Worm (Caenorhabditis elegans) whole organism, young adult: Measurements from ENCODE around the gene T08B1.4.

ENCODE experiments used
- B0035.1 ChIP-seq: sonication (generic microtip); optimal IDR thresholded peaks from 2 replicates; lab custom pipeline; 2016; ENCODE audit warnings: missing genetic modification characterization, mild to moderate bottlenecking, missing compliant biosample characterization, missing genotype, missing genetic modification reagents
- F22D6.2 ChIP-seq: sonication (generic microtip); optimal IDR thresholded peaks from 2 replicates; lab custom pipeline; 2016; ENCODE audit warnings: mild to moderate bottlenecking, missing genetic modification characterization, missing compliant biosample characterization
- F33H1.4 ChIP-seq: fragments of 200-800 bp; sonication (Bioruptor generic); IDR thresholded peaks from 2 replicates; pipeline ENCODE4 v1.3.6; 2022; ENCODE audit warnings: missing genetic modification reagents, missing genetic modification characterization, missing compliant biosample characterization
- F57C9.4 ChIP-seq: sonication (generic microtip); optimal IDR thresholded peaks from 2 replicates; lab custom pipeline; 2017; ENCODE audit warnings: mild to moderate bottlenecking, missing genetic modification characterization, missing compliant biosample characterization
- Y53G8AR.9 ChIP-seq: fragments of 200-800 bp; sonication (Bioruptor generic); conservative IDR thresholded peaks from 2 replicates; pipeline ENCODE4 v1.3.6; 2022; ENCODE audit warnings: missing genetic modification reagents, missing genetic modification characterization, missing compliant biosample characterization
- Y67H2A.10 ChIP-seq: fragments of 200-800 bp; sonication (Bioruptor generic); conservative IDR thresholded peaks from 2 replicates; pipeline ENCODE4 v1.3.6; 2022; ENCODE audit warnings: missing genetic modification reagents, missing genetic modification characterization, missing compliant biosample characterization
- aptf-2 ChIP-seq: fragments of 200-800 bp; sonication (Bioruptor generic); conservative IDR thresholded peaks from 2 replicates; pipeline ENCODE4 v1.3.6; 2022; ENCODE audit warnings: missing genetic modification reagents, missing genetic modification characterization, missing compliant biosample characterization
- athp-1 ChIP-seq: sonication (generic microtip); optimal IDR thresholded peaks from 2 replicates; lab custom pipeline; 2017; ENCODE audit warnings: mild to moderate bottlenecking, missing genetic modification characterization, missing compliant biosample characterization
- cebp-1 ChIP-seq, 2 experiments: fragments of 200-800 bp in 1 of 2; sonication (Bioruptor generic) in 1 of 2; sonication (generic microtip) in 1 of 2; IDR thresholded peaks in 1 of 2; optimal IDR thresholded peaks in 1 of 2; 2 replicates each; pipeline versions ENCODE4 v1.3.6 to Lab custom; 2017 to 2022; ENCODE audit warnings: missing compliant biosample characterization in 2 of 2, missing genetic modification characterization in 2 of 2, mild to moderate bottlenecking in 1 of 2, missing genetic modification reagents in 1 of 2, moderate library complexity in 1 of 2
- ceh-27 ChIP-seq: fragments of 200-800 bp; sonication (Bioruptor generic); optimal IDR thresholded peaks from 2 replicates; lab custom pipeline; 2018; ENCODE audit warnings: mild to moderate bottlenecking, missing genetic modification characterization, moderate library complexity, missing compliant biosample characterization
- ceh-58 ChIP-seq: fragments of 200-800 bp; sonication (Bioruptor generic); IDR thresholded peaks from 2 replicates; pipeline ENCODE4 v1.3.6; 2022; ENCODE audit warnings: missing genetic modification characterization, missing compliant biosample characterization
- die-1 ChIP-seq: sonication (generic microtip); optimal IDR thresholded peaks from 2 replicates; lab custom pipeline; 2016; ENCODE audit warnings: missing genotype, mild to moderate bottlenecking, missing genetic modification characterization, missing compliant biosample characterization
- dox-1 ChIP-seq: fragments of 200-800 bp; sonication (Bioruptor generic); IDR thresholded peaks from 2 replicates; pipeline ENCODE4 v1.3.6; 2022; ENCODE audit warnings: missing genetic modification reagents, missing genetic modification characterization, missing compliant biosample characterization
- dpl-1 ChIP-seq: fragments of 150-350 bp; optimal IDR thresholded peaks from 2 replicates; lab custom pipeline; 2014; ENCODE audit warnings: missing biosample characterization, missing genetic modification reagents, missing genetic modification characterization
- egrh-3 ChIP-seq: fragments of 200-800 bp; sonication (Bioruptor generic); IDR thresholded peaks from 2 replicates; pipeline ENCODE4 v1.3.6; 2022; ENCODE audit warnings: missing genetic modification reagents, missing genetic modification characterization, missing compliant biosample characterization
- fkh-3 ChIP-seq: sonication (generic microtip); optimal IDR thresholded peaks from 2 replicates; lab custom pipeline; 2016; ENCODE audit warnings: mild to moderate bottlenecking, missing genetic modification characterization, missing compliant biosample characterization
- hmg-20 ChIP-seq: fragments of 200-800 bp; sonication (Bioruptor generic); IDR thresholded peaks from 2 replicates; pipeline ENCODE4 v1.3.6; 2022; ENCODE audit warnings: missing genetic modification reagents, missing genetic modification characterization, missing compliant biosample characterization
- lag-1 ChIP-seq: fragments of 200-800 bp; sonication (Bioruptor generic); IDR thresholded peaks from 2 replicates; pipeline ENCODE4 v1.3.6; 2022; ENCODE audit warnings: missing genetic modification reagents, missing genetic modification characterization, missing compliant biosample characterization
- let-607 ChIP-seq, 2 experiments: fragments of 200-800 bp in 1 of 2; sonication (Bioruptor generic) in 1 of 2; sonication (generic microtip) in 1 of 2; optimal IDR thresholded peaks; 2 replicates each; lab custom pipeline; 2016 to 2018; ENCODE audit warnings: mild to moderate bottlenecking in 2 of 2, missing compliant biosample characterization in 2 of 2, missing genetic modification characterization in 2 of 2, moderate library complexity in 2 of 2, missing genotype in 1 of 2
- lin-35 ChIP-seq, 3 experiments: fragments of 150-350 bp in 2 of 3; sonication (generic microtip) in 1 of 3; optimal IDR thresholded peaks; 2 replicates each; lab custom pipeline; 2014 to 2018; ENCODE audit warnings: missing biosample characterization in 3 of 3, missing genetic modification characterization in 3 of 3, missing genetic modification reagents in 3 of 3
- lir-1 ChIP-seq: fragments of 200-800 bp; sonication (Bioruptor generic); conservative IDR thresholded peaks from 2 replicates; pipeline ENCODE4 v1.3.6; 2022; ENCODE audit warnings: missing genetic modification reagents, missing genetic modification characterization, missing compliant biosample characterization
- lsy-27 ChIP-seq: sonication (generic microtip); optimal IDR thresholded peaks from 2 replicates; lab custom pipeline; 2017; ENCODE audit warnings: missing genetic modification characterization, mild to moderate bottlenecking, missing compliant biosample characterization, antibody characterized with exemption, missing genotype, borderline replicate concordance; ENCODE audit not compliant: insufficient read depth
- nfyb-1 ChIP-seq: fragments of 200-800 bp; sonication (Bioruptor generic); IDR thresholded peaks from 2 replicates; pipeline ENCODE4 v1.3.6; 2022; ENCODE audit warnings: missing genetic modification reagents, missing genetic modification characterization, missing compliant biosample characterization
- nhr-179 ChIP-seq: sonication (generic microtip); optimal IDR thresholded peaks from 2 replicates; lab custom pipeline; 2016; ENCODE audit warnings: mild to moderate bottlenecking, missing genetic modification characterization, missing compliant biosample characterization
- pha-4 ChIP-seq: fragments of 150-350 bp; sonication (generic microtip); optimal IDR thresholded peaks from 2 replicates; lab custom pipeline; 2014; ENCODE audit warnings: missing biosample characterization, missing genetic modification reagents, missing genetic modification characterization
- rcor-1 ChIP-seq: fragments of 200-800 bp; sonication (Bioruptor generic); IDR thresholded peaks from 2 replicates; pipeline ENCODE4 v1.3.6; 2022; ENCODE audit warnings: missing genetic modification reagents, missing genetic modification characterization, missing compliant biosample characterization
- sea-2 ChIP-seq: fragments of 200-800 bp; sonication (Bioruptor generic); IDR thresholded peaks from 2 replicates; pipeline ENCODE4 v1.3.6; 2022; ENCODE audit warnings: missing genetic modification characterization, missing compliant biosample characterization
- snpc-1.3 ChIP-seq: sonication (generic microtip); optimal IDR thresholded peaks from 2 replicates; lab custom pipeline; 2017; ENCODE audit warnings: missing genetic modification characterization, mild to moderate bottlenecking, missing compliant biosample characterization, antibody characterized with exemption, moderate library complexity, missing genotype, missing genetic modification reagents; ENCODE audit not compliant: insufficient read depth
- tlf-1 ChIP-seq: fragments of 200-800 bp; sonication (Bioruptor generic); optimal IDR thresholded peaks from 2 replicates; lab custom pipeline; 2018; ENCODE audit warnings: mild to moderate bottlenecking, missing genetic modification characterization, missing compliant biosample characterization
- xnd-1 ChIP-seq: sonication (generic microtip); optimal IDR thresholded peaks from 2 replicates; lab custom pipeline; 2016; ENCODE audit warnings: missing genotype, missing genetic modification reagents, missing genetic modification characterization, missing compliant biosample characterization
- zfh-2 ChIP-seq: fragments of 200-800 bp; sonication (Bioruptor generic); conservative IDR thresholded peaks from 2 replicates; pipeline ENCODE4 v1.3.6; 2022; ENCODE audit warnings: missing genetic modification reagents, missing genetic modification characterization, missing compliant biosample characterization
- ztf-28 ChIP-seq: fragments of 200-800 bp; sonication (Bioruptor generic); IDR thresholded peaks from 2 replicates; pipeline ENCODE4 v1.3.6; 2022; ENCODE audit warnings: missing genetic modification reagents, missing genetic modification characterization, missing compliant biosample characterization

The T08B1.4 gene

ce11 chrV:1978968-1979367, at the start of gene T08B1.4:
T08B1.4 (plus strand) TSS chrV:1979268.
- TF ChIP-seq Y67H2A.10 (no peak), dox-1 (GFP tag; lab: Robert Waterston, UW) (no peak), lin-35 (GFP tag; optimal IDR thresholded peaks at IDR 0.05; lab: Kevin White, UChicago) (no peak), egrh-3 (GFP tag; lab: Robert Waterston, UW) (no peak), nfyb-1 (GFP tag; lab: Robert Waterston, UW) (no peak), lsy-27 (tag; lab: Kevin White, UChicago) (no peak), fkh-3 (tag; lab: Kevin White, UChicago) (no peak), let-607 (tag; optimal IDR thresholded peaks at IDR 0.05; lab: Kevin White, UChicago) (no peak), die-1 (tag; lab: Kevin White, UChicago) (no peak), snpc-1.3 (no peak), sea-2 (no peak), rcor-1 (no peak), lag-1 (GFP tag; lab: Robert Waterston, UW) (no peak), hmg-20 (GFP tag; lab: Robert Waterston, UW) (no peak), F57C9.4 (tag; lab: Kevin White, UChicago) (no peak), pha-4 (tag; lab: Kevin White, UChicago) (no peak)

- TF ChIP-seq aptf-2 (GFP tag; lab: Robert Waterston, UW) (no peak), F22D6.2 (tag; lab: Kevin White, UChicago) (no peak), ceh-58 (GFP tag; lab: Robert Waterston, UW) (no peak), dpl-1 (GFP tag; lab: Kevin White, UChicago) (no peak), xnd-1 (no peak)
- TF ChIP-seq, all 124 proteins: peak for 0
Measured at ce11 chrV:1935494-1935893, 43.6 kb upstream of the T08B1.4 start.

ce11 chrV:1937963-1938362, 41.1 kb upstream of the T08B1.4 start, which contains the start of gene glb-25:
glb-25 (plus strand) TSS chrV:1938263.
- no peak for TF ChIP-seq let-607 (tag; optimal IDR thresholded peaks at IDR 0.05; lab: Kevin White, UChicago)
- TF ChIP-seq egrh-3 (GFP tag; lab: Robert Waterston, UW): no peak
- no peak for TF ChIP-seq F33H1.4
- TF ChIP-seq zfh-2: no peak
- TF ChIP-seq athp-1 (tag; lab: Kevin White, UChicago): no peak
- TF ChIP-seq nhr-179 (tag; lab: Kevin White, UChicago): no peak
- TF ChIP-seq tlf-1: no peak
- TF ChIP-seq lin-35 (GFP tag; optimal IDR thresholded peaks at IDR 0.05; lab: Kevin White, UChicago): no peak
- TF ChIP-seq aptf-2 (GFP tag; lab: Robert Waterston, UW): no peak
- TF ChIP-seq pha-4 (tag; lab: Kevin White, UChicago): no peak
- no peak for TF ChIP-seq cebp-1 (GFP tag; IDR thresholded peaks at IDR 0.05; lab: Robert Waterston, UW)
- TF ChIP-seq cebp-1 (tag; optimal IDR thresholded peaks at IDR 0.05; lab: Kevin White, UChicago): no peak
- no peak for TF ChIP-seq lir-1
- TF ChIP-seq ztf-28: no peak
- no peak for TF ChIP-seq Y53G8AR.9 (GFP tag; lab: Robert Waterston, UW)

- TF ChIP-seq ceh-27: peak; percentile 12
- TF ChIP-seq B0035.1 (tag; lab: Kevin White, UChicago): no peak
Measured at ce11 chrV:1940472-1941221, 38.4 kb upstream of the T08B1.4 start.
